Fruit fly (Drosophila melanogaster): ENCODE results near the gene SA2.

Gene SA2

dm6 chr3L:1464465-1464864 is 26.8 kb upstream of the SA2 start:
- TF ChIP-seq cnc (optimal IDR thresholded peaks at IDR 0.05) = no peak
- no peak for TF ChIP-seq Mnt (GFP tag; optimal IDR thresholded peaks at IDR 0.05)

- TF ChIP-seq CG5204 (GFP tag; optimal IDR thresholded peaks at IDR 0.05) = no peak
- TF ChIP-seq CG7101 (tag; optimal IDR thresholded peaks at IDR 0.05) = no peak
- no peak for TF ChIP-seq CG12768 (GFP tag; optimal IDR thresholded peaks at IDR 0.05)
- TF ChIP-seq Crg-1 (GFP tag; optimal IDR thresholded peaks at IDR 0.05) = no peak
- TF ChIP-seq cic (GFP tag; optimal IDR thresholded peaks at IDR 0.05) = no peak
- TF ChIP-seq kay (GFP tag; ENCODE audit: borderline replicate concordance) = no peak
- peak; percentile 36 for TF ChIP-seq bab1 (GFP tag; optimal IDR thresholded peaks at IDR 0.05)
- TF ChIP-seq Mnt (GFP tag; optimal IDR thresholded peaks at IDR 0.05) = peak; percentile 23
- no peak for TF ChIP-seq CG1620 (GFP tag; optimal IDR thresholded peaks at IDR 0.05)
These were observed 25.9 kb upstream of the SA2 start, which contains the start of gene rho for dm6 chr3L:1463547-1463946. Gene rho, plus strand, starts transcription at chr3L:1463811.

dm6 chr3L:1461831-1462230 is 24.2 kb upstream of the SA2 start:
- TF ChIP-seq pad (GFP tag; optimal IDR thresholded peaks at IDR 0.05) (no peak), CG12768 (GFP tag; optimal IDR thresholded peaks at IDR 0.05) (no peak)

- TF ChIP-seq CG33017 (tag; optimal IDR thresholded peaks at IDR 0.05) (no peak), kay (GFP tag; ENCODE audit: borderline replicate concordance) (no peak), CG1620 (GFP tag; optimal IDR thresholded peaks at IDR 0.05) (no peak), toe (GFP tag; optimal IDR thresholded peaks at IDR 0.05) (no peak), CG11617 (GFP tag; optimal IDR thresholded peaks at IDR 0.05) (no peak), CG7045 (GFP tag; optimal IDR thresholded peaks at IDR 0.05) (no peak), CG7101 (tag; optimal IDR thresholded peaks at IDR 0.05) (no peak), CG5204 (GFP tag; optimal IDR thresholded peaks at IDR 0.05) (no peak), bab1 (GFP tag; optimal IDR thresholded peaks at IDR 0.05) (no peak), Mnt (GFP tag; optimal IDR thresholded peaks at IDR 0.05) (no peak), pad (GFP tag; optimal IDR thresholded peaks at IDR 0.05) (no peak), CG12768 (GFP tag; optimal IDR thresholded peaks at IDR 0.05) (no peak), Clk (GFP tag; optimal IDR thresholded peaks at IDR 0.05) (no peak), cic (GFP tag; optimal IDR thresholded peaks at IDR 0.05) (no peak), ovo (GFP tag; optimal IDR thresholded peaks at IDR 0.05) (no peak), Hr96 (GFP tag; optimal IDR thresholded peaks at IDR 0.05) (no peak), tj (GFP tag; optimal IDR thresholded peaks at IDR 0.05) (no peak)
These were observed 20.5 kb upstream of the SA2 start for dm6 chr3L:1457998-1458728.

dm6 chr3L:1457281-1457680 is 19.6 kb upstream of the SA2 start:
- TF ChIP-seq tj (GFP tag; optimal IDR thresholded peaks at IDR 0.05) = peak; percentile 59
- TF ChIP-seq Clk (GFP tag; optimal IDR thresholded peaks at IDR 0.05) = no peak
- TF ChIP-seq CG12768 (GFP tag; optimal IDR thresholded peaks at IDR 0.05) = no peak

- TF ChIP-seq CG5204 (GFP tag; optimal IDR thresholded peaks at IDR 0.05) (no peak), CG1620 (GFP tag; optimal IDR thresholded peaks at IDR 0.05) (no peak), CG7101 (tag; optimal IDR thresholded peaks at IDR 0.05) (no peak), CG12768 (GFP tag; optimal IDR thresholded peaks at IDR 0.05) (no peak), CG7045 (GFP tag; optimal IDR thresholded peaks at IDR 0.05) (no peak), cic (GFP tag; optimal IDR thresholded peaks at IDR 0.05) (no peak), cnc (optimal IDR thresholded peaks at IDR 0.05) (no peak), bab1 (GFP tag; optimal IDR thresholded peaks at IDR 0.05) (no peak), CG11617 (GFP tag; optimal IDR thresholded peaks at IDR 0.05) (no peak), Mnt (GFP tag; optimal IDR thresholded peaks at IDR 0.05) (no peak), toe (GFP tag; optimal IDR thresholded peaks at IDR 0.05) (no peak), Clk (GFP tag; optimal IDR thresholded peaks at IDR 0.05) (no peak), pad (GFP tag; optimal IDR thresholded peaks at IDR 0.05) (no peak), CG33017 (tag; optimal IDR thresholded peaks at IDR 0.05) (no peak), CG14711 (tag; optimal IDR thresholded peaks at IDR 0.05) (no peak)
These were observed 13.3 kb upstream of the SA2 start for dm6 chr3L:1450940-1451339.

- TF ChIP-seq CG12768 (GFP tag; optimal IDR thresholded peaks at IDR 0.05) = no peak
- TF ChIP-seq CG5204 (GFP tag; optimal IDR thresholded peaks at IDR 0.05) = no peak
- no peak for TF ChIP-seq cic (GFP tag; optimal IDR thresholded peaks at IDR 0.05)
- TF ChIP-seq CG33017 (tag; optimal IDR thresholded peaks at IDR 0.05) = no peak
- TF ChIP-seq CG7101 (tag; optimal IDR thresholded peaks at IDR 0.05) = no peak
- no peak for TF ChIP-seq Hr96 (GFP tag; optimal IDR thresholded peaks at IDR 0.05)
- TF ChIP-seq bab1 (GFP tag; optimal IDR thresholded peaks at IDR 0.05) = no peak
- no peak for TF ChIP-seq CG14711 (tag; optimal IDR thresholded peaks at IDR 0.05)
- TF ChIP-seq cnc (optimal IDR thresholded peaks at IDR 0.05) = no peak
- no peak for TF ChIP-seq toe (GFP tag; optimal IDR thresholded peaks at IDR 0.05)
- no peak for TF ChIP-seq pad (GFP tag; optimal IDR thresholded peaks at IDR 0.05)
- TF ChIP-seq ovo (GFP tag; optimal IDR thresholded peaks at IDR 0.05) = no peak
- TF ChIP-seq Crg-1 (GFP tag; optimal IDR thresholded peaks at IDR 0.05) = no peak
- no peak for TF ChIP-seq CG1620 (GFP tag; optimal IDR thresholded peaks at IDR 0.05)
- no peak for TF ChIP-seq tj (GFP tag; optimal IDR thresholded peaks at IDR 0.05)
- no peak for TF ChIP-seq CG11617 (GFP tag; optimal IDR thresholded peaks at IDR 0.05)
These were observed 10.3 kb upstream of the SA2 start for dm6 chr3L:1447803-1448517.
